Worm (Caenorhabditis elegans): ENCODE measurements around the gene msp-76.

- TF ChIP-seq ama-1 (optimal IDR thresholded peaks at IDR 0.05) (no peak), fos-1 (tag; optimal IDR thresholded peaks at IDR 0.05) (no peak), mdl-1 (tag; optimal IDR thresholded peaks at IDR 0.05) (no peak), ceh-82 (tag; optimal IDR thresholded peaks at IDR 0.05) (no peak), nhr-77 (tag; optimal IDR thresholded peaks at IDR 0.05) (no peak), unc-62 (GFP tag; optimal IDR thresholded peaks at IDR 0.05) (no peak), sea-2 (GFP tag; optimal IDR thresholded peaks at IDR 0.05) (no peak), elt-1 (tag; optimal IDR thresholded peaks at IDR 0.05) (no peak), egl-27 (tag; optimal IDR thresholded peaks at IDR 0.05) (no peak), elt-3 (tag; optimal IDR thresholded peaks at IDR 0.05) (no peak), pqm-1 (tag; optimal IDR thresholded peaks at IDR 0.05) (peak; percentile 34), skn-1 (tag; optimal IDR thresholded peaks at IDR 0.05) (no peak), R02D3.7 (tag; optimal IDR thresholded peaks at IDR 0.05) (no peak), nhr-237 (tag; optimal IDR thresholded peaks at IDR 0.05) (no peak)
These were observed 6.3 kb upstream of the msp-76 start, which contains the start of gene ins-7 for ce11 chrIV:9682514-9682913.

Measured in whole organism, L3 larva.